Fruit fly (Drosophila melanogaster) whole organism, wandering third instar larva: Measurements from ENCODE around the gene sll.

Source experiments
- CG9705 ChIP-seq: fragments of 200-800 bp; sonication (Bioruptor generic); optimal IDR thresholded peaks from 2 replicates; lab custom pipeline; 2018; ENCODE audit warnings: missing biosample characterization, mild to moderate bottlenecking, missing genetic modification characterization
- Jra ChIP-seq: sonication (Bioruptor generic); optimal IDR thresholded peaks from 2 replicates; lab custom pipeline; 2016; ENCODE audit warnings: missing biosample characterization, missing genetic modification characterization
- Myc ChIP-seq: fragments of >200 bp; optimal IDR thresholded peaks from 2 replicates; lab custom pipeline; 2017
- br ChIP-seq: fragments of 200-800 bp; sonication (Bioruptor generic); optimal IDR thresholded peaks from 2 replicates; lab custom pipeline; 2016; ENCODE audit warnings: missing biosample characterization, missing genetic modification characterization
- h ChIP-seq: fragments of 200-800 bp; sonication (Bioruptor generic); optimal IDR thresholded peaks from 3 replicates; lab custom pipeline; 2016; ENCODE audit warnings: missing biosample characterization, mild to moderate bottlenecking, missing genetic modification characterization
- usp ChIP-seq: fragments of >200 bp; optimal IDR thresholded peaks from 2 replicates; lab custom pipeline; 2017; ENCODE audit warnings: missing biosample characterization, missing genetic modification characterization

DNA sequence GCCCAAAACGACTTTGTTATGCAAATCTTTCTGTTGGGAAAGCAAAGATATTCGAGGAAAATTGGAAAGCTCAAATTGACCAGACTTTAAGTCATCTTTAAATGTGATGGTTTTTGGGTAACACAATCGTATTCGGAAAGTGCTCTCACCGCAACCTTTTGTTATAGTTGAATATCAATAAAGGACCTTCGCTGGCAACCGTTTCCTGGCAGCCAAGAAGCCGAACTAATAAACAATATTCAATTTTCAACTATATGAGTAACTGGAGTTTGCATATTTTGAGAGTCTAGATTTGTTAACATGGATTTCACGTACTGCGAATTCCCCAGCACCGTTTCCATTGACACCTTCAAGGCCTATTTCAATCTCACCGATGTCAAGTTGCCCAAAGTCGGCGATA lies 20.9 kb downstream of the sll start, which contains the start of gene CG14325:
- TF ChIP-seq Myc (lab: Kevin White, UChicago) (no peak), br (GFP tag; lab: Kevin White, UChicago) (no peak), CG9705 (GFP tag; lab: Kevin White, UChicago) (no peak), usp (no peak), Jra (GFP tag; lab: Kevin White, UChicago) (no peak), h (GFP tag; lab: Kevin White, UChicago) (no peak)
